Worm (Caenorhabditis elegans): Measurements from ENCODE around the gene grl-21.

DNA sequence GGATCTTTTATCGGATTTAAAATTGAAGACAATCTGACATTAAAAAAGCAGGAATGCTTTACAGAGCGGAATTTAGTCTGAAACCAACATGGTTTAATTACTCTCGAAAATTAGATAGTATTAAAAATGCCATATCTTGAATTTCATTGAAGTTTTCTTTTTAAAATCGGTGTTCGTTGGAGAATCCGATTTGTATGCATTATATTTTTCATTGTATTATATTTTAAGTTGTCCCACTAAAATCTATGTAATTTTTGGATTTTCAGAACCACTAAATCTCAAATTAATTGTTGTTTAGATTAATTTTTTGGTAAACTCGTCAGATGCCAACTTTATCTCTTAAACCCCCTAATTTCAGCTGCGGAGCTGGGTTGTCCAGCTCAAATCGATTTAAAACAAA, 41.3 kb downstream of the grl-21 start:
- no peak for TF ChIP-seq flt-1 (GFP tag; IDR thresholded peaks at IDR 0.05)
- no peak for TF ChIP-seq aly-1 (tag; optimal IDR thresholded peaks at IDR 0.05)
- TF ChIP-seq B0310.2 (tag; optimal IDR thresholded peaks at IDR 0.05): no peak
- no peak for TF ChIP-seq ets-7 (tag; optimal IDR thresholded peaks at IDR 0.05)
- no peak for TF ChIP-seq ceh-36 (tag; optimal IDR thresholded peaks at IDR 0.05)
- no peak for TF ChIP-seq tbx-37 (GFP tag; conservative IDR thresholded peaks at IDR 0.05)
- TF ChIP-seq ama-1 (optimal IDR thresholded peaks at IDR 0.05): no peak
- no peak for TF ChIP-seq F13C5.2 (tag; optimal IDR thresholded peaks at IDR 0.05)
- no peak for TF ChIP-seq sea-1 (GFP tag; conservative IDR thresholded peaks at IDR 0.05)
- TF ChIP-seq hmbx-1 (tag; optimal IDR thresholded peaks at IDR 0.05): no peak
- TF ChIP-seq scrt-1 (GFP tag; IDR thresholded peaks at IDR 0.05): no peak
- no peak for TF ChIP-seq hnd-1 (tag; optimal IDR thresholded peaks at IDR 0.05)
- no peak for TF ChIP-seq pes-1 (GFP tag; IDR thresholded peaks at IDR 0.05)
- no peak for TF ChIP-seq tbx-11 (GFP tag; IDR thresholded peaks at IDR 0.05)
